Fruit fly (Drosophila melanogaster): ENCODE results near the gene PIG-H.
A peak's percentile ranks its signal among the peaks of the same experiment; 100 is the strongest.

The PIG-H gene

DNA sequence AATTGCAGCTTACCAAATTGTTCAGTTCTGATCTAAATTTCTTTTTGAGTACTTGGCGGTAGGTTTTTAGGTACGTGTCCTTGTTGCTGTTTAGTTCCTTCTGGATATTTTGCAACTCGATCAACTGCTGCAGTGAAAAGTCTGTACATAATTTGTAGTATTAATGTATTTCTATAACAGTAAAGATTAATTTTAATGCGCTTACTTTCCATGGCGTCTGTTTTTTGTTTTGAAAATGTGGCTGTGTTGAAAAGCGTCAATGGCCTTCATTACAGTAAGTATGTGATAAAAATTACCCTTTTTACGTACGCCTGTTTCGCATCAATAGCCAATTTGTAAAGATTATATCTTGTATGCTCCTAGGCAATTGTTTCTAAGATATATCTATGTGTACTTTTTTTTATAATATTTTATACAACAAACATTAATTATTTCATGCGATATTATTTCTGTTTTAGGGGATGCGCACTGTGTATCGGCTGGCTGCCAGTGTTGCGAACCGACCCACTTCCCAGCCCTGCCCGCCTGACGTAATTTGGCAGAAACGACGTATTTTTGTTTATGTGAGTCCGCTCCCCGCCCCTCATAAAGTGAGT, 1.5 kb downstream of the PIG-H start, which contains the start of the genes Kmn2 and CG2698 (continued):
- TF ChIP-seq ci (GFP tag; IDR thresholded peaks at IDR 0.05) (peak; percentile 98), esg (GFP tag; conservative IDR thresholded peaks at IDR 0.05) (peak; percentile 98), Mad (GFP tag; optimal IDR thresholded peaks at IDR 0.05) (peak; percentile 90), Lhr (GFP tag; optimal IDR thresholded peaks at IDR 0.05) (peak; percentile 89), Trl (optimal IDR thresholded peaks at IDR 0.05) (no peak), Trl (GFP tag; optimal IDR thresholded peaks at IDR 0.05) (peak; percentile 84), bowl (GFP tag; IDR thresholded peaks at IDR 0.05) (peak; percentile 93), oc (tag; optimal IDR thresholded peaks at IDR 0.05) (peak; percentile 94), her (GFP tag; optimal IDR thresholded peaks at IDR 0.05) (peak; percentile 10), E2f1 (GFP tag; IDR thresholded peaks at IDR 0.05) (peak; percentile 98), CG10565 (GFP tag; optimal IDR thresholded peaks at IDR 0.05) (peak; percentile 77), CG18764 (GFP tag; optimal IDR thresholded peaks at IDR 0.05) (peak; percentile 94), HmgD (GFP tag; optimal IDR thresholded peaks at IDR 0.05) (peak; percentile 32), HHEX (GFP tag; optimal IDR thresholded peaks at IDR 0.05) (peak; percentile 94), zen (tag; optimal IDR thresholded peaks at IDR 0.05) (peak; percentile 94), CTCF (GFP tag; optimal IDR thresholded peaks at IDR 0.05) (peak; percentile 29), CG17186 (GFP tag; optimal IDR thresholded peaks at IDR 0.05) (peak; percentile 48), CG8478 (optimal IDR thresholded peaks at IDR 0.05) (no peak), Kr (GFP tag; optimal IDR thresholded peaks at IDR 0.05) (no peak), crol (GFP tag; IDR thresholded peaks at IDR 0.05) (peak; percentile 86), CG16813 (GFP tag; IDR thresholded peaks at IDR 0.05; ENCODE audit: partially characterized antibody) (peak; percentile 40; the same call in 2 of the 3 replicates), CG10979 (tag; optimal IDR thresholded peaks at IDR 0.05) (peak; percentile 90), CoRest (tag; optimal IDR thresholded peaks at IDR 0.05) (peak; percentile 97), ems (GFP tag; optimal IDR thresholded peaks at IDR 0.05) (peak; percentile 84), CG11723 (GFP tag; optimal IDR thresholded peaks at IDR 0.05) (peak; percentile 86), CG17912 (GFP tag; optimal IDR thresholded peaks at IDR 0.05) (peak; percentile 86), CG15011 (GFP tag; optimal IDR thresholded peaks at IDR 0.05) (peak; percentile 86), CG1024 (GFP tag; IDR thresholded peaks at IDR 0.05) (peak; percentile 90), Dip2 (GFP tag; IDR thresholded peaks at IDR 0.05) (peak; percentile 67), Dip3 (GFP tag; optimal IDR thresholded peaks at IDR 0.05) (peak; percentile 80), ab (GFP tag; optimal IDR thresholded peaks at IDR 0.05) (peak; percentile 69), Awh (GFP tag; IDR thresholded peaks at IDR 0.05) (peak; percentile 97), az2 (GFP tag; optimal IDR thresholded peaks at IDR 0.05) (peak; percentile 96), CG10147 (GFP tag; optimal IDR thresholded peaks at IDR 0.05) (peak; percentile 95), trh (GFP tag; optimal IDR thresholded peaks at IDR 0.05) (peak; percentile 91), dmrt99B (tag; optimal IDR thresholded peaks at IDR 0.05) (peak; percentile 95), Sry-δ (GFP tag; optimal IDR thresholded peaks at IDR 0.05) (peak; percentile 47), en (GFP tag; optimal IDR thresholded peaks at IDR 0.05) (no peak), CG1603 (tag; optimal IDR thresholded peaks at IDR 0.05) (peak; percentile 57), HLHmδ (GFP tag; optimal IDR thresholded peaks at IDR 0.05) (no peak), CG7928 (GFP tag; optimal IDR thresholded peaks at IDR 0.05) (peak; percentile 86), nom (GFP tag; optimal IDR thresholded peaks at IDR 0.05) (peak; percentile 90), Med (GFP tag) (peak; percentile 97), dimm (GFP tag; IDR thresholded peaks at IDR 0.05) (peak; percentile 95), eyg (GFP tag; optimal IDR thresholded peaks at IDR 0.05) (peak; percentile 10), unc-4 (GFP tag; IDR thresholded peaks at IDR 0.05; ENCODE audit: partially characterized antibody) (peak; percentile 60), nau (GFP tag; optimal IDR thresholded peaks at IDR 0.05) (peak; percentile 90), CG6272 (GFP tag; IDR thresholded peaks at IDR 0.05) (peak; percentile 97), CG18619 (GFP tag; optimal IDR thresholded peaks at IDR 0.05) (peak; percentile 94), CG4360 (GFP tag; IDR thresholded peaks at IDR 0.05) (peak; percentile 83), BtbVII (GFP tag; optimal IDR thresholded peaks at IDR 0.05) (peak; percentile 92)

Measured in whole organism, embryonic.